Worm (Caenorhabditis elegans) whole organism, young adult: ENCODE data around the gene C43F9.5.

Experiments
- D2030.7 ChIP-seq: fragments of 200-800 bp; sonication (Bioruptor generic); IDR thresholded peaks from 2 replicates; pipeline ENCODE4 v1.3.6; 2022; ENCODE audit warnings: missing genetic modification reagents, missing genetic modification characterization, missing compliant biosample characterization
- F37B4.10 ChIP-seq: fragments of 200-800 bp; sonication (Bioruptor generic); IDR thresholded peaks from 2 replicates; pipeline ENCODE4 v1.3.6; 2022; ENCODE audit warnings: missing genetic modification characterization, missing compliant biosample characterization
- F39B2.1 ChIP-seq: fragments of 200-800 bp; sonication (Bioruptor generic); IDR thresholded peaks from 2 replicates; pipeline ENCODE4 v1.3.6; 2022; ENCODE audit warnings: missing genetic modification reagents, missing genetic modification characterization, missing compliant biosample characterization
- let-526 ChIP-seq: fragments of 200-800 bp; sonication (Bioruptor generic); IDR thresholded peaks from 2 replicates; pipeline ENCODE4 v1.3.6; 2022; ENCODE audit warnings: missing genetic modification reagents, missing genetic modification characterization, missing compliant biosample characterization
- nhr-179 ChIP-seq: sonication (generic microtip); optimal IDR thresholded peaks from 2 replicates; lab custom pipeline; 2016; ENCODE audit warnings: mild to moderate bottlenecking, missing genetic modification characterization, missing compliant biosample characterization
- nhr-27 ChIP-seq: fragments of 200-800 bp; sonication (Bioruptor generic); optimal IDR thresholded peaks from 2 replicates; lab custom pipeline; 2018; ENCODE audit warnings: mild to moderate bottlenecking, missing genetic modification characterization, moderate library complexity, missing compliant biosample characterization
- nhr-90 ChIP-seq: sonication (generic microtip); optimal IDR thresholded peaks from 2 replicates; lab custom pipeline; 2016; ENCODE audit warnings: missing genotype, mild to moderate bottlenecking, missing genetic modification characterization, missing compliant biosample characterization
- pha-4 ChIP-seq: fragments of 150-350 bp; sonication (generic microtip); optimal IDR thresholded peaks from 2 replicates; lab custom pipeline; 2014; ENCODE audit warnings: missing biosample characterization, missing genetic modification reagents, missing genetic modification characterization
- sea-2 ChIP-seq: fragments of 200-800 bp; sonication (Bioruptor generic); IDR thresholded peaks from 2 replicates; pipeline ENCODE4 v1.3.6; 2022; ENCODE audit warnings: missing genetic modification characterization, missing compliant biosample characterization
- snpc-4 ChIP-seq, 5 experiments: fragments of 150-350 bp in 1 of 5; sonication (generic microtip) in 4 of 5; optimal IDR thresholded peaks; 2 replicates each; lab custom pipeline; 2014 to 2018; ENCODE audit warnings: missing genetic modification characterization in 5 of 5, missing biosample characterization in 3 of 5, antibody characterized with exemption in 2 of 5, mild to moderate bottlenecking in 2 of 5, missing compliant biosample characterization in 2 of 5, missing genotype in 2 of 5, moderate library complexity in 2 of 5, missing genetic modification reagents in 1 of 5
- zim-3 ChIP-seq: sonication (generic microtip); optimal IDR thresholded peaks from 2 replicates; lab custom pipeline; 2017; ENCODE audit warnings: mild to moderate bottlenecking, missing genetic modification characterization, moderate library complexity, missing compliant biosample characterization

- TF ChIP-seq D2030.7 (GFP tag; lab: Robert Waterston, UW) (no peak), snpc-4 (GFP tag; optimal IDR thresholded peaks at IDR 0.05; lab: Kevin White, UChicago) (no peak), snpc-4 (tag; optimal IDR thresholded peaks at IDR 0.05; lab: Kevin White, UChicago) (no peak), let-526 (no peak), nhr-27 (tag; lab: Kevin White, UChicago) (no peak), nhr-179 (tag; lab: Kevin White, UChicago) (no peak), nhr-90 (no peak), pha-4 (tag; lab: Kevin White, UChicago) (no peak), sea-2 (no peak), F39B2.1 (no peak), F37B4.10 (no peak), zim-3 (no peak)
Observed at ce11 chrIV:10636649-10637048, 46.1 kb upstream of the C43F9.5 start, which contains the start of gene F56C4.1.
